Fruit fly (Drosophila melanogaster) whole organism, embryonic: Measurements from ENCODE around the gene gukh.

Experiments used
- Atf6 ChIP-seq: fragments of 200-800 bp; sonication (Bioruptor generic); IDR thresholded peaks from 2 replicates; pipeline ENCODE4 v1.3.6; 2022; ENCODE audit warnings: missing biosample characterization, missing genetic modification characterization
- B-H1 ChIP-seq: fragments of 200-800 bp; sonication (Bioruptor generic); IDR thresholded peaks from 3 replicates; pipeline ENCODE4 v1.3.6; 2022; ENCODE audit warnings: missing biosample characterization, missing genetic modification characterization
- Bgb ChIP-seq: fragments of 200-800 bp; sonication (Bioruptor generic); IDR thresholded peaks from 2 replicates; pipeline ENCODE4 v1.3.6; 2022; ENCODE audit warnings: missing biosample characterization, missing genetic modification characterization; ENCODE audit not compliant: partially characterized antibody
- CG12299 ChIP-seq: fragments of 200-800 bp; sonication (Bioruptor generic); optimal IDR thresholded peaks from 2 replicates; lab custom pipeline; 2018; ENCODE audit warnings: missing biosample characterization, mild to moderate bottlenecking, missing genetic modification characterization
- CG1233 ChIP-seq: fragments of 200-800 bp; sonication (Bioruptor generic); optimal IDR thresholded peaks from 4 replicates; lab custom pipeline; 2018; ENCODE audit warnings: missing biosample characterization, mild to moderate bottlenecking, missing genetic modification characterization
- CG12769 ChIP-seq: fragments of 200-800 bp; sonication (Bioruptor generic); optimal IDR thresholded peaks from 2 replicates; lab custom pipeline; 2019; ENCODE audit warnings: missing biosample characterization, mild to moderate bottlenecking, missing genetic modification characterization, moderate library complexity
- CG13287 ChIP-seq: fragments of 200-800 bp; sonication (Bioruptor generic); IDR thresholded peaks from 2 replicates; pipeline ENCODE4 v1.3.6; 2022; ENCODE audit warnings: missing biosample characterization, missing genetic modification characterization; ENCODE audit not compliant: partially characterized antibody
- CG13424 ChIP-seq: fragments of 200-800 bp; sonication (Bioruptor generic); optimal IDR thresholded peaks from 2 replicates; lab custom pipeline; 2019; ENCODE audit warnings: missing biosample characterization, mild to moderate bottlenecking, missing genetic modification characterization, moderate library complexity
- CG13624 ChIP-seq: fragments of 200-800 bp; sonication (Bioruptor generic); optimal IDR thresholded peaks from 2 replicates; lab custom pipeline; 2016; ENCODE audit warnings: missing biosample characterization, missing genetic modification characterization
- CG14050 ChIP-seq: fragments of 200-800 bp; sonication (Bioruptor generic); IDR thresholded peaks from 3 replicates; pipeline ENCODE4 v1.3.6; 2022; ENCODE audit warnings: missing biosample characterization, missing genetic modification characterization
- CG15073 ChIP-seq: fragments of 200-800 bp; sonication (Bioruptor generic); optimal IDR thresholded peaks from 2 replicates; lab custom pipeline; 2016; ENCODE audit warnings: missing biosample characterization, missing genetic modification characterization
- CG1529 ChIP-seq: fragments of 200-800 bp; sonication (Bioruptor generic); optimal IDR thresholded peaks from 3 replicates; lab custom pipeline; 2018; ENCODE audit warnings: missing biosample characterization, missing genetic modification characterization
- CG17829 ChIP-seq: fragments of 200-800 bp; optimal IDR thresholded peaks from 2 replicates; lab custom pipeline; 2019; ENCODE audit warnings: missing biosample characterization, mild to moderate bottlenecking, missing genetic modification characterization, moderate library complexity
- CG18262 ChIP-seq: fragments of 200-800 bp; optimal IDR thresholded peaks from 3 replicates; lab custom pipeline; 2019; ENCODE audit warnings: missing biosample characterization, mild to moderate bottlenecking, missing genetic modification characterization, moderate library complexity
- CG30403 ChIP-seq: fragments of 200-800 bp; sonication (Bioruptor generic); optimal IDR thresholded peaks from 3 replicates; lab custom pipeline; 2016; ENCODE audit warnings: missing biosample characterization, missing genetic modification characterization
- CG31441 ChIP-seq: fragments of 200-800 bp; sonication (Bioruptor generic); IDR thresholded peaks from 2 replicates; pipeline ENCODE4 v1.3.6; 2022; ENCODE audit warnings: missing biosample characterization, missing genetic modification characterization
- CG33557 ChIP-seq: fragments of 200-800 bp; sonication (Bioruptor generic); optimal IDR thresholded peaks from 2 replicates; lab custom pipeline; 2019; ENCODE audit warnings: missing biosample characterization, mild to moderate bottlenecking, missing genetic modification characterization, moderate library complexity
- CG34224 ChIP-seq: fragments of 200-800 bp; sonication (Bioruptor generic); IDR thresholded peaks from 3 replicates; pipeline ENCODE4 v1.3.6; 2022; ENCODE audit warnings: missing biosample characterization, missing genetic modification characterization; ENCODE audit not compliant: partially characterized antibody
- CG3838 ChIP-seq: fragments of 200-800 bp; sonication (Bioruptor generic); optimal IDR thresholded peaks from 3 replicates; lab custom pipeline; 2016; ENCODE audit warnings: missing biosample characterization, missing genetic modification characterization
- CG42726 ChIP-seq: fragments of 200-800 bp; sonication (Bioruptor generic); IDR thresholded peaks from 2 replicates; pipeline ENCODE4 v1.3.6; 2022; ENCODE audit warnings: missing biosample characterization, missing genetic modification characterization; ENCODE audit not compliant: partially characterized antibody
- CG4282 ChIP-seq: fragments of 200-800 bp; sonication (Bioruptor generic); optimal IDR thresholded peaks from 2 replicates; lab custom pipeline; 2016; ENCODE audit warnings: missing biosample characterization, missing genetic modification characterization
- CG4730 ChIP-seq: fragments of 200-800 bp; sonication (Bioruptor generic); IDR thresholded peaks from 2 replicates; pipeline ENCODE4 v1.3.6; 2022; ENCODE audit warnings: missing biosample characterization, missing genetic modification characterization
- CG5245 ChIP-seq: fragments of 200-800 bp; sonication (Bioruptor generic); optimal IDR thresholded peaks from 3 replicates; lab custom pipeline; 2016; ENCODE audit warnings: missing biosample characterization, missing genetic modification characterization
- CG5953 ChIP-seq: fragments of 200-800 bp; sonication (Bioruptor generic); IDR thresholded peaks from 2 replicates; pipeline ENCODE4 v1.3.6; 2022; ENCODE audit warnings: missing biosample characterization, missing genetic modification characterization
- CG7556 ChIP-seq: fragments of 200-800 bp; sonication (Bioruptor generic); optimal IDR thresholded peaks from 2 replicates; lab custom pipeline; 2017; ENCODE audit warnings: missing biosample characterization, mild to moderate bottlenecking, missing genetic modification characterization
- CG8944 ChIP-seq: fragments of 200-800 bp; sonication (Bioruptor generic); optimal IDR thresholded peaks from 3 replicates; lab custom pipeline; 2016; ENCODE audit warnings: missing biosample characterization, missing genetic modification characterization
- Dbx ChIP-seq: fragments of 200-800 bp; sonication (Bioruptor generic); IDR thresholded peaks from 3 replicates; pipeline ENCODE4 v1.3.6; 2022; ENCODE audit warnings: missing biosample characterization, missing genetic modification characterization
- Dip3 ChIP-seq: fragments of 200-800 bp; sonication (Bioruptor generic); optimal IDR thresholded peaks from 3 replicates; lab custom pipeline; 2016; ENCODE audit warnings: missing biosample characterization, missing genetic modification characterization
- HLH54F ChIP-seq: fragments of 200-800 bp; sonication (Bioruptor generic); optimal IDR thresholded peaks from 3 replicates; lab custom pipeline; 2016; ENCODE audit warnings: missing biosample characterization, missing genetic modification characterization
- Hmr ChIP-seq: fragments of 200-800 bp; sonication (Bioruptor generic); optimal IDR thresholded peaks from 3 replicates; lab custom pipeline; 2017; ENCODE audit warnings: mild to moderate bottlenecking, missing biosample characterization, missing genetic modification reagents, missing genetic modification characterization
- Jarid2 ChIP-seq: fragments of 200-800 bp; sonication (Bioruptor generic); optimal IDR thresholded peaks from 3 replicates; lab custom pipeline; 2017; ENCODE audit warnings: mild to moderate bottlenecking, missing biosample characterization, missing genetic modification reagents, missing genetic modification characterization
- MESR4 ChIP-seq: fragments of 200-800 bp; sonication (Bioruptor generic); optimal IDR thresholded peaks from 2 replicates; lab custom pipeline; 2018; ENCODE audit warnings: missing biosample characterization, mild to moderate bottlenecking, missing genetic modification characterization, moderate library complexity
- Ravus ChIP-seq: fragments of 200-800 bp; sonication (Bioruptor generic); IDR thresholded peaks from 2 replicates; pipeline ENCODE4 v1.3.6; 2022; ENCODE audit warnings: missing biosample characterization, missing genetic modification characterization
- abd-A ChIP-seq: fragments of 200-800 bp; sonication (Bioruptor generic); optimal IDR thresholded peaks from 3 replicates; lab custom pipeline; 2019; ENCODE audit warnings: missing biosample characterization, mild to moderate bottlenecking, missing genetic modification characterization, moderate library complexity
- aop ChIP-seq: fragments of 200-800 bp; sonication (Bioruptor generic); IDR thresholded peaks from 2 replicates; pipeline ENCODE4 v1.3.6; 2022; ENCODE audit warnings: missing biosample characterization, missing genetic modification characterization
- cad ChIP-seq: fragments of >200 bp; optimal IDR thresholded peaks from 2 replicates; lab custom pipeline; 2017; ENCODE audit warnings: missing biosample characterization, missing genetic modification characterization
- cg ChIP-seq: fragments of 200-800 bp; sonication (Bioruptor generic); optimal IDR thresholded peaks from 3 replicates; lab custom pipeline; 2019; ENCODE audit warnings: missing biosample characterization, mild to moderate bottlenecking, missing genetic modification characterization, moderate library complexity
- chinmo ChIP-seq: fragments of 200-800 bp; sonication (Bioruptor generic); IDR thresholded peaks from 4 replicates; pipeline ENCODE4 v1.3.6; 2022; ENCODE audit warnings: missing biosample characterization, missing genetic modification characterization; ENCODE audit not compliant: partially characterized antibody
- disco-r ChIP-seq: fragments of 200-800 bp; sonication (Bioruptor generic); optimal IDR thresholded peaks from 2 replicates; lab custom pipeline; 2016; ENCODE audit warnings: missing biosample characterization, missing genetic modification characterization
- ham ChIP-seq: fragments of 200-800 bp; sonication (Bioruptor generic); IDR thresholded peaks from 2 replicates; pipeline ENCODE4 v1.3.6; 2022; ENCODE audit warnings: missing biosample characterization, missing genetic modification characterization
- kah ChIP-seq: fragments of 200-800 bp; sonication (Bioruptor generic); optimal IDR thresholded peaks from 2 replicates; lab custom pipeline; 2018; ENCODE audit warnings: missing biosample characterization, mild to moderate bottlenecking, missing genetic modification characterization
- knrl ChIP-seq: fragments of 200-800 bp; sonication (Bioruptor generic); IDR thresholded peaks from 3 replicates; pipeline ENCODE4 v1.3.6; 2022; ENCODE audit warnings: missing biosample characterization, missing genetic modification characterization; ENCODE audit not compliant: partially characterized antibody
- lbe ChIP-seq: fragments of 200-800 bp; sonication (Bioruptor generic); optimal IDR thresholded peaks from 2 replicates; lab custom pipeline; 2016; ENCODE audit warnings: missing biosample characterization, mild to moderate bottlenecking, missing genetic modification characterization
- mld ChIP-seq: fragments of 200-800 bp; sonication (Bioruptor generic); IDR thresholded peaks from 3 replicates; pipeline ENCODE4 v1.3.6; 2022; ENCODE audit warnings: missing biosample characterization, missing genetic modification characterization; ENCODE audit not compliant: partially characterized antibody
- prd ChIP-seq, 3 experiments: fragments of >200 bp in 2 of 3; fragments of 200-800 bp in 1 of 3; sonication (Bioruptor generic) in 1 of 3; optimal IDR thresholded peaks in 2 of 3; IDR thresholded peaks in 1 of 3; 2 replicates in 2 of 3; 3 replicates in 1 of 3; pipeline versions ENCODE4 v1.3.6 to Lab custom; 2017 to 2022; ENCODE audit warnings: missing biosample characterization in 1 of 3, missing genetic modification characterization in 1 of 3
- pros ChIP-seq: fragments of 200-800 bp; sonication (Bioruptor generic); optimal IDR thresholded peaks from 3 replicates; lab custom pipeline; 2019; ENCODE audit warnings: missing biosample characterization, mild to moderate bottlenecking, missing genetic modification characterization, moderate library complexity
- schlank ChIP-seq: fragments of 200-800 bp; sonication (Bioruptor generic); optimal IDR thresholded peaks from 2 replicates; lab custom pipeline; 2018; ENCODE audit warnings: missing biosample characterization, mild to moderate bottlenecking, missing genetic modification characterization
- sd ChIP-seq: fragments of 200-800 bp; sonication (Bioruptor generic); optimal IDR thresholded peaks from 3 replicates; lab custom pipeline; 2018; ENCODE audit warnings: missing biosample characterization, mild to moderate bottlenecking, missing genetic modification characterization, moderate library complexity
- ttk ChIP-seq: fragments of 200-800 bp; sonication (Bioruptor generic); IDR thresholded peaks from 2 replicates; pipeline ENCODE4 v2.1.2; 2022; ENCODE audit warnings: missing biosample characterization, missing genetic modification characterization
- wor ChIP-seq: fragments of 200-800 bp; sonication (Bioruptor generic); IDR thresholded peaks from 2 replicates; pipeline ENCODE4 v1.3.6; 2022; ENCODE audit warnings: missing biosample characterization, missing genetic modification characterization

Gene gukh

dm6 chr3R:19031210-19031609 lies 47.4 kb downstream of the gukh start, which contains the start of the genes Prp18 and CG6013 (continued):
- TF ChIP-seq CG1529, result no peak
- no peak for TF ChIP-seq pros
- TF ChIP-seq B-H1 (GFP tag; lab: Robert Waterston, UW), result no peak
- peak; percentile 77 for TF ChIP-seq CG18262 (tag; lab: Kevin White, UChicago)
- peak; percentile 70 for TF ChIP-seq CG33557 (GFP tag; lab: Kevin White, UChicago)
- peak; percentile 78 for TF ChIP-seq CG17829
- TF ChIP-seq CG31441 (GFP tag; lab: Robert Waterston, UW), result peak; percentile 75
- TF ChIP-seq CG5245 (GFP tag; lab: Kevin White, UChicago), result peak; percentile 4
- TF ChIP-seq schlank (tag; lab: Kevin White, UChicago), result no peak
- peak; percentile 53 for TF ChIP-seq CG12299
- TF ChIP-seq Ravus, result no peak
- 0 out of 3 replicates have a peak, but pooled peaks have one; percentile 22 for TF ChIP-seq Dbx (GFP tag; lab: Robert Waterston, UW)
- TF ChIP-seq CG13424 (tag; lab: Kevin White, UChicago), result peak; percentile 83
- no peak for TF ChIP-seq chinmo (GFP tag; lab: Robert Waterston, UW)
- TF ChIP-seq CG42726 (GFP tag; lab: Robert Waterston, UW), result no peak
- peak; percentile 63 for TF ChIP-seq CG30403 (GFP tag; lab: Kevin White, UChicago)
- TF ChIP-seq MESR4, result no peak
- TF ChIP-seq HLH54F (GFP tag; lab: Kevin White, UChicago), result no peak
- peak; percentile 23; the same call in 1 of the 2 replicates for TF ChIP-seq CG13287 (GFP tag; lab: Robert Waterston, UW)
- TF ChIP-seq ttk (GFP tag; lab: Robert Waterston, UW), result no peak
- TF ChIP-seq cad (GFP tag; lab: Kevin White, UChicago), result no peak
- no peak for TF ChIP-seq CG4730 (GFP tag; lab: Robert Waterston, UW)
- TF ChIP-seq ham, result no peak
- peak; percentile 12 for TF ChIP-seq kah (GFP tag; lab: Kevin White, UChicago)
- TF ChIP-seq Bgb (GFP tag; lab: Robert Waterston, UW), result no peak
- TF ChIP-seq wor, result no peak
- TF ChIP-seq CG4282 (GFP tag; lab: Kevin White, UChicago), result no peak
- TF ChIP-seq disco-r (GFP tag; lab: Kevin White, UChicago), result no peak
- TF ChIP-seq knrl (GFP tag; lab: Robert Waterston, UW), result no peak
- TF ChIP-seq CG7556 (GFP tag; lab: Kevin White, UChicago), result peak; percentile 52
- TF ChIP-seq aop (GFP tag; lab: Robert Waterston, UW), result no peak
- TF ChIP-seq CG5953 (GFP tag; lab: Robert Waterston, UW), result no peak
- no peak for TF ChIP-seq Atf6 (GFP tag; lab: Robert Waterston, UW)
- TF ChIP-seq CG1233 (GFP tag; lab: Kevin White, UChicago), result peak; percentile 47
- peak; percentile 89 for TF ChIP-seq sd (tag; lab: Kevin White, UChicago)
- no peak for TF ChIP-seq CG8944 (GFP tag; lab: Kevin White, UChicago)
- no peak for TF ChIP-seq mld (GFP tag; lab: Robert Waterston, UW)
- TF ChIP-seq CG13624, result no peak
- peak; percentile 44 for TF ChIP-seq Hmr (GFP tag; lab: Kevin White, UChicago)
- TF ChIP-seq CG14050 (GFP tag; lab: Robert Waterston, UW), result no peak; the same call in 2 of the 3 replicates
- no peak for TF ChIP-seq CG3838 (GFP tag; lab: Kevin White, UChicago)
- peak; percentile 3 for TF ChIP-seq CG12769 (tag; lab: Kevin White, UChicago)
- no peak for TF ChIP-seq Dip3 (GFP tag; lab: Kevin White, UChicago)
- TF ChIP-seq prd (optimal IDR thresholded peaks at IDR 0.05; lab: Kevin White, UChicago), result no peak
- peak; percentile 40; the same call in 1 of the 3 replicates for TF ChIP-seq prd (GFP tag; IDR thresholded peaks at IDR 0.05; lab: Robert Waterston, UW)
- no peak for TF ChIP-seq Jarid2 (GFP tag; lab: Kevin White, UChicago)
- TF ChIP-seq CG34224 (GFP tag; lab: Robert Waterston, UW), result no peak
- TF ChIP-seq CG15073 (GFP tag; lab: Kevin White, UChicago), result no peak
- no peak for TF ChIP-seq lbe (GFP tag; lab: Kevin White, UChicago)
- TF ChIP-seq abd-A, result no peak
- TF ChIP-seq cg (GFP tag; lab: Kevin White, UChicago), result no peak
